Worm (Caenorhabditis elegans): ENCODE data around the gene F20B6.9.
A peak's percentile ranks its signal among the peaks of the same experiment; 100 is the strongest.
"Not testable (repeated sequence)": the region's sequence is repeated elsewhere in the genome, so short reads cannot be mapped to it uniquely, and the experiment has no call there.

The F20B6.9 gene

DNA sequence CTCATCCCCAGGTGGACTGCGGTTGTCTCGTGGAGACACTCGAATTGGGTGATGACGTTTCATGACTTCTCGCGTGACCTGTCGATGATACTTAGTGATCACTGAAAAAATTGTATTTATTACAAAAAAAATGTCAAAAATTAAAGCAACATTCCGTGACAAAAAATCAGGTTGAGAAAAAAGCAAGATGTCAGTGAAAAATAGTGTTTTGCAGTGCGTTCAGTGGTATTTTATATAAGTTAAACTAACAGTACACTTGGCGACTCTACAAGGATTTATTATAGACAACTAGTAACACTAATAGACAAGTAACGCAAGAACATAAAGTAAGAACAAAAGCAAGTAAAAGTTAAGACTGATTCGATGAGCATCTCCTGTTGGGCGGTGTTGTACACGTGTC, 7.5 kb downstream of the F20B6.9 start, which contains the start of gene F20B6.5:
Gene F20B6.5 (minus strand): TSS at position 101 of the 400 bp plus-strand sequence.
- not testable (repeated sequence) for TF ChIP-seq ZK546.5 (tag; optimal IDR thresholded peaks at IDR 0.05); skn-1 (tag; optimal IDR thresholded peaks at IDR 0.05); blmp-1 (tag; optimal IDR thresholded peaks at IDR 0.05; ENCODE audit: insufficient read depth)

DNA sequence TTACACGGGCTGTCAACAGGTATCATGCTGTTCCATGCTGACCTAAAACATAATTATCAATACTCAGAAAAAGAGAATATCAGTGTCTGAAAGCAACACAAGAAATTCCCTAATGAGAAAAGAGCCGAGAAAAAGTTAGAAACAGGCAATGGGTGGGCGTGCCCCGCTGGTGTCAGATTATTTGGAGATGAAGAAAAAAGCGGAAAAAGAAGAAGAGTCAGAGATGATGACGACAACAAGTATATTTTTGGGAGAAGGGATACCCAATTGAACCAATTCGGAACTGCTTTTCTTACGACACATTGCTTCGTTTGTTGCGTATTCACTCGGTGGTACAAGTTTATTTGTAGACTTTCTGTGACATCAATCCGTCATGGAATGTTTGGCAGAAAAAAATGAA, 10.9 kb downstream of the F20B6.9 start, which contains the start of gene F20B6.4:
Gene F20B6.4 (minus strand): TSS at position 101 of the 400 bp plus-strand sequence.
- no peak for TF ChIP-seq alr-1 (tag; optimal IDR thresholded peaks at IDR 0.05)
- TF ChIP-seq egl-27 (tag; optimal IDR thresholded peaks at IDR 0.05): no peak
- no peak for TF ChIP-seq C34F6.9 (tag; optimal IDR thresholded peaks at IDR 0.05)
- TF ChIP-seq elt-3 (tag; optimal IDR thresholded peaks at IDR 0.05): no peak
- no peak for TF ChIP-seq nhr-6 (tag; optimal IDR thresholded peaks at IDR 0.05)
- no peak for TF ChIP-seq gmeb-1 (tag; optimal IDR thresholded peaks at IDR 0.05)
- no peak for TF ChIP-seq mab-5 (tag; optimal IDR thresholded peaks at IDR 0.05)
- no peak for TF ChIP-seq ceh-16 (tag; optimal IDR thresholded peaks at IDR 0.05)
- TF ChIP-seq nhr-11 (tag; optimal IDR thresholded peaks at IDR 0.05): no peak
- TF ChIP-seq zag-1 (tag; optimal IDR thresholded peaks at IDR 0.05): no peak
- no peak for TF ChIP-seq lin-39 (tag; optimal IDR thresholded peaks at IDR 0.05)
- no peak for TF ChIP-seq snpc-4 (tag; optimal IDR thresholded peaks at IDR 0.05)
- TF ChIP-seq nhr-21 (tag; optimal IDR thresholded peaks at IDR 0.05): no peak
- TF ChIP-seq fos-1 (tag; optimal IDR thresholded peaks at IDR 0.05): no peak
- TF ChIP-seq crh-2 (tag; optimal IDR thresholded peaks at IDR 0.05): no peak
- no peak for TF ChIP-seq lin-11 (tag; optimal IDR thresholded peaks at IDR 0.05)
- no peak for TF ChIP-seq sma-3 (GFP tag; optimal IDR thresholded peaks at IDR 0.05)
- no peak for TF ChIP-seq ama-1 (optimal IDR thresholded peaks at IDR 0.05)
- no peak for TF ChIP-seq dmd-4 (tag; optimal IDR thresholded peaks at IDR 0.05)
- TF ChIP-seq nhr-237 (tag; optimal IDR thresholded peaks at IDR 0.05): no peak

DNA sequence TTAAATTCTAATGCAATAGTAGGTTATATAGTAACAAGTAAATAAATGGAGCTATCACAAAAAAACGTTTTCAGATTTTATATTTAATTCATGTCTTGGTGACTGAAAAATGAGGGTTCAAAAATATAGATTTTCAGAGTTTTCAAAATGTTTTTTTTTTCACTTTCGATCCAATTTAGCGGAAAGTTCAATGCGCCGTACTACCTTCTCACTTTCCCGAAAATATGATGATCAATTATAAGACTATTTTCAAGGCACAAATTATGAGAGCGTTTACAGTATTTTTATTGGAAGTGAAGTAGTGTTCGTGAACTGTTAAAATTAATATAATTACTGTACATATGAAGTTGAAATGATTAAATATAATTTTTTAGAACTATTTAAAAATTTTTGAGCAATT, 14.2 kb downstream of the F20B6.9 start:
- TF ChIP-seq ztf-4 (tag; optimal IDR thresholded peaks at IDR 0.05) (peak; percentile 20), skn-1 (tag; optimal IDR thresholded peaks at IDR 0.05) (no peak), nhr-21 (tag; optimal IDR thresholded peaks at IDR 0.05) (peak; percentile 5), gmeb-1 (tag; optimal IDR thresholded peaks at IDR 0.05) (peak; percentile 25)

DNA sequence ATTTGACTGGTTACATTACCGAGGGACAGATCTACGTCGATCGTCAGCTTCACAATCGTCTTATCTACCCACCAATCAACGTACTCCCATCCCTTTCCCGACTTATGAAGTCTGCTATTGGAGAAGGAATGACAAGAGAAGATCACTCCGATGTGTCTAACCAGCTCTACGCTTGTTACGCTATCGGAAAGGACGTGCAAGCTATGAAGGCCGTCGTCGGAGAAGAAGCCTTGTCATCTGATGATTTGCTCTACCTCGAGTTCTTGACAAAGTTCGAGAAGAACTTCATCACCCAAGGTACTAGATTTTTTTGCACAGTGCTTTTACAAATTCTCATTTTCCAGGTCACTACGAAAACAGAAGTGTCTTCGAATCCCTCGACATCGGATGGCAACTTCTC, 15.1 kb downstream of the F20B6.9 start:
- no peak for TF ChIP-seq crh-2 (tag; optimal IDR thresholded peaks at IDR 0.05)
- TF ChIP-seq aly-2 (tag; optimal IDR thresholded peaks at IDR 0.05): no peak
- no peak for TF ChIP-seq nhr-10 (tag; optimal IDR thresholded peaks at IDR 0.05)
- no peak for TF ChIP-seq blmp-1 (tag; optimal IDR thresholded peaks at IDR 0.05; ENCODE audit: insufficient read depth)
- TF ChIP-seq lin-11 (tag; optimal IDR thresholded peaks at IDR 0.05): no peak
- no peak for TF ChIP-seq sem-4 (tag; optimal IDR thresholded peaks at IDR 0.05)
- TF ChIP-seq nhr-237 (tag; optimal IDR thresholded peaks at IDR 0.05): no peak
- TF ChIP-seq nhr-11 (tag; optimal IDR thresholded peaks at IDR 0.05): no peak

DNA sequence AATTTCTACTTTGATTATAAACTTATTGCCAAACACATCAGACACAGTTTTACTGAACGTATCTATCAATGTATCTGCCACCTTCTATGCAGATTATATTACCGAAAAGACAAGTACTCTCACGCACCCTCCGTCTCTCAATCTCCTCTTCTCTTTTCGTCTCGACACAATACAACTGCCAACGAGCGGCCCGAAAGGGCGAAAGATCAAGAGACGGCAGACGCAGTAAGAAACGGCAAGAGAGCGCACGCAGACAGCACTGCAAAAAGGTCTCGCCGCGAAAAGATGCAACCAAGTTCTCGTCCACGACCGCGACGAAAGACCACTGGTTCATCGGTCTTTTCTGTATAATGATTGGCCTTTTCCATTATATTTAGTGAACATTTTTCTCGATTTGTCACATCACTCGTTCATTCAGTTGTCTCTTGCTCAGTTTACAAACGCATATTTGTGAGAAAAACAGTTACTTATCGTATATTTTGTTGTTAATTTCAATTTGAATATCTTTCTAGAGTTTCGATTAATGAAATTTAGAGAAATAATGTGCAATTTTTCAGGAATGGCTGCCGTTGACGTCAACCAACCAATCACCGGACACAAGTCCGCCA, 16.6 kb downstream of the F20B6.9 start, which contains the start of gene vha-12:
Gene vha-12 (plus strand): TSS at position 558 of the 608 bp plus-strand sequence.
- TF ChIP-seq nhr-237 (tag; optimal IDR thresholded peaks at IDR 0.05) (no peak), lin-39 (tag; optimal IDR thresholded peaks at IDR 0.05) (no peak), Y55F3AM.14 (GFP tag; optimal IDR thresholded peaks at IDR 0.05) (no peak), nhr-12 (tag; optimal IDR thresholded peaks at IDR 0.05) (no peak), ztf-11 (tag; optimal IDR thresholded peaks at IDR 0.05) (no peak), mdl-1 (tag; optimal IDR thresholded peaks at IDR 0.05) (peak; percentile 54 to 65), snpc-4 (tag; optimal IDR thresholded peaks at IDR 0.05) (peak; percentile 66), nhr-21 (tag; optimal IDR thresholded peaks at IDR 0.05) (peak; percentile 91), dmd-4 (tag; optimal IDR thresholded peaks at IDR 0.05) (no peak), egl-27 (tag; optimal IDR thresholded peaks at IDR 0.05) (peak; percentile 89), lin-11 (tag; optimal IDR thresholded peaks at IDR 0.05) (peak; percentile 86), blmp-1 (tag; optimal IDR thresholded peaks at IDR 0.05; ENCODE audit: insufficient read depth) (peak; percentile 56), elt-1 (tag; optimal IDR thresholded peaks at IDR 0.05) (no peak), nhr-77 (tag; optimal IDR thresholded peaks at IDR 0.05) (peak; percentile 17), zag-1 (tag; optimal IDR thresholded peaks at IDR 0.05) (peak; percentile 79), unc-62 (GFP tag; optimal IDR thresholded peaks at IDR 0.05) (no peak), crh-2 (tag; optimal IDR thresholded peaks at IDR 0.05) (peak; percentile 97), ztf-1 (GFP tag; conservative IDR thresholded peaks at IDR 0.05) (no peak), R02D3.7 (tag; optimal IDR thresholded peaks at IDR 0.05) (no peak), nhr-129 (tag; optimal IDR thresholded peaks at IDR 0.05) (peak; percentile 91), sma-3 (GFP tag; optimal IDR thresholded peaks at IDR 0.05) (peak; percentile 96), elt-3 (tag; optimal IDR thresholded peaks at IDR 0.05) (no peak), sem-4 (tag; optimal IDR thresholded peaks at IDR 0.05) (peak; percentile 87), nhr-11 (tag; optimal IDR thresholded peaks at IDR 0.05) (peak; percentile 18), nhr-10 (tag; optimal IDR thresholded peaks at IDR 0.05) (peak; percentile 48), skn-1 (tag; optimal IDR thresholded peaks at IDR 0.05) (no peak), fos-1 (tag; optimal IDR thresholded peaks at IDR 0.05) (peak; percentile 83), ceh-82 (tag; optimal IDR thresholded peaks at IDR 0.05) (peak; percentile 68), nhr-6 (tag; optimal IDR thresholded peaks at IDR 0.05) (peak; percentile 71), gmeb-1 (tag; optimal IDR thresholded peaks at IDR 0.05) (peak; percentile 80), F13H6.1 (tag; optimal IDR thresholded peaks at IDR 0.05) (peak; percentile 94), alr-1 (tag; optimal IDR thresholded peaks at IDR 0.05) (no peak), ZK546.5 (tag; optimal IDR thresholded peaks at IDR 0.05) (peak; percentile 26), mab-5 (tag; optimal IDR thresholded peaks at IDR 0.05) (peak; percentile 78), unc-55 (GFP tag; optimal IDR thresholded peaks at IDR 0.05) (peak; percentile 93), lin-13 (GFP tag; optimal IDR thresholded peaks at IDR 0.05) (peak; percentile 90), aly-2 (tag; optimal IDR thresholded peaks at IDR 0.05) (no peak)
